Fruit fly (Drosophila melanogaster) Kc167 (cell line): Measurements from ENCODE around the gene alpha-Man-Ib.

Experiments
- Myc ChIP-seq: fragments of >200 bp; optimal IDR thresholded peaks from 2 replicates; lab custom pipeline; 2017; ENCODE audit warnings: missing external identifiers
- h ChIP-seq: fragments of >200 bp; optimal IDR thresholded peaks from 3 replicates; lab custom pipeline; 2018; ENCODE audit warnings: missing external identifiers
- ttk ChIP-seq: sonication (Bioruptor generic); optimal IDR thresholded peaks from 2 replicates; lab custom pipeline; 2017; ENCODE audit warnings: missing external identifiers

dm6 chr3R:29159620-29160019 lies 47.0 kb upstream of the alpha-Man-Ib start:
- TF ChIP-seq Myc (lab: Kevin White, UChicago) (no peak), ttk (lab: Kevin White, UChicago) (no peak), h (no peak)
